Worm (Caenorhabditis elegans) whole organism, L3 larva: Measurements from ENCODE around the gene nhr-72.

ENCODE experiments used
- aly-2 ChIP-seq: fragments of 150-350 bp; optimal IDR thresholded peaks from 2 replicates; lab custom pipeline; 2014; ENCODE audit warnings: missing biosample characterization, missing genetic modification characterization
- ama-1 ChIP-seq: fragments of 150-350 bp; optimal IDR thresholded peaks from 2 replicates; lab custom pipeline; 2018
- ceh-16 ChIP-seq: sonication (generic microtip); optimal IDR thresholded peaks from 2 replicates; lab custom pipeline; 2017; ENCODE audit warnings: missing biosample characterization, missing genetic modification characterization
- ceh-28 ChIP-seq: fragments of 150-350 bp; optimal IDR thresholded peaks from 2 replicates; lab custom pipeline; 2014; ENCODE audit warnings: missing biosample characterization, missing genetic modification reagents, missing genetic modification characterization
- ceh-9 ChIP-seq: sonication (generic microtip); optimal IDR thresholded peaks from 2 replicates; lab custom pipeline; 2018; ENCODE audit warnings: missing biosample characterization, missing genetic modification characterization
- daf-12 ChIP-seq: fragments of 150-350 bp; optimal IDR thresholded peaks from 2 replicates; lab custom pipeline; 2014; ENCODE audit warnings: missing biosample characterization, missing genetic modification reagents, missing genetic modification characterization
- egl-27 ChIP-seq: sonication (generic microtip); optimal IDR thresholded peaks from 4 replicates; lab custom pipeline; 2017; ENCODE audit warnings: missing biosample characterization, missing genetic modification reagents, missing genetic modification characterization
- egl-5 ChIP-seq: fragments of 150-350 bp; optimal IDR thresholded peaks from 2 replicates; lab custom pipeline; 2017; ENCODE audit warnings: missing biosample characterization, missing genetic modification reagents, missing genetic modification characterization, inconsistent platforms
- elt-1 ChIP-seq: fragments of 150-350 bp; optimal IDR thresholded peaks from 2 replicates; lab custom pipeline; 2014; ENCODE audit warnings: missing biosample characterization, missing genetic modification characterization
- elt-3 ChIP-seq, 3 experiments: fragments of 150-350 bp in 1 of 3; sonication (generic microtip) in 2 of 3; optimal IDR thresholded peaks; 2 replicates in 2 of 3; 4 replicates in 1 of 3; lab custom pipeline; 2014 to 2017; ENCODE audit warnings: missing biosample characterization in 3 of 3, missing genetic modification characterization in 3 of 3
- fkh-2 ChIP-seq: fragments of 150-350 bp; optimal IDR thresholded peaks from 2 replicates; lab custom pipeline; 2014; ENCODE audit warnings: missing biosample characterization, missing genetic modification reagents, missing genetic modification characterization
- fos-1 ChIP-seq: fragments of 150-350 bp; optimal IDR thresholded peaks from 2 replicates; lab custom pipeline; 2014; ENCODE audit warnings: missing biosample characterization, missing genetic modification characterization
- hmg-11 ChIP-seq: sonication (generic microtip); optimal IDR thresholded peaks from 2 replicates; lab custom pipeline; 2016; ENCODE audit warnings: missing genetic modification characterization, missing compliant biosample characterization
- lin-39 ChIP-seq: fragments of 150-350 bp; optimal IDR thresholded peaks from 2 replicates; lab custom pipeline; 2018; ENCODE audit warnings: missing biosample characterization, missing genetic modification reagents, missing genetic modification characterization
- lsy-12 ChIP-seq: sonication (generic microtip); optimal IDR thresholded peaks from 2 replicates; lab custom pipeline; 2016; ENCODE audit warnings: mild to moderate bottlenecking, missing genetic modification characterization, missing compliant biosample characterization
- mml-1 ChIP-seq: fragments of 150-350 bp; sonication (generic microtip); optimal IDR thresholded peaks from 3 replicates; lab custom pipeline; 2014; ENCODE audit warnings: missing biosample characterization, missing genetic modification characterization
- nfya-1 ChIP-seq: sonication (generic microtip); optimal IDR thresholded peaks from 2 replicates; lab custom pipeline; 2017; ENCODE audit warnings: missing genetic modification characterization, mild to moderate bottlenecking, missing compliant biosample characterization, antibody characterized with exemption, moderate library complexity; ENCODE audit not compliant: insufficient read depth
- nhr-11 ChIP-seq: fragments of 150-350 bp; optimal IDR thresholded peaks from 2 replicates; lab custom pipeline; 2014; ENCODE audit warnings: missing biosample characterization, missing genetic modification characterization
- nhr-23 ChIP-seq: fragments of 150-350 bp; optimal IDR thresholded peaks from 2 replicates; lab custom pipeline; 2014; ENCODE audit warnings: missing biosample characterization, missing genetic modification reagents, missing genetic modification characterization
- nhr-25 ChIP-seq: sonication (generic microtip); optimal IDR thresholded peaks from 2 replicates; lab custom pipeline; 2017; ENCODE audit warnings: missing biosample characterization, missing genetic modification characterization
- nhr-28 ChIP-seq: fragments of 150-350 bp; optimal IDR thresholded peaks from 2 replicates; lab custom pipeline; 2014; ENCODE audit warnings: missing biosample characterization, missing genetic modification characterization
- nhr-43 ChIP-seq: sonication (generic microtip); optimal IDR thresholded peaks from 2 replicates; lab custom pipeline; 2016; ENCODE audit warnings: mild to moderate bottlenecking, missing genetic modification characterization, missing compliant biosample characterization; ENCODE audit not compliant: poor library complexity, severe bottlenecking
- nhr-67 ChIP-seq: fragments of 150-350 bp; optimal IDR thresholded peaks from 2 replicates; lab custom pipeline; 2014; ENCODE audit warnings: missing biosample characterization, missing genetic modification characterization
- nhr-76 ChIP-seq: fragments of 150-350 bp; sonication (generic microtip); optimal IDR thresholded peaks from 5 replicates; lab custom pipeline; 2014; ENCODE audit warnings: missing biosample characterization, missing genetic modification characterization
- nhr-77 ChIP-seq: fragments of 150-350 bp; optimal IDR thresholded peaks from 2 replicates; lab custom pipeline; 2014; ENCODE audit warnings: missing biosample characterization, missing genetic modification characterization
- pha-4 ChIP-seq: fragments of 150-350 bp; optimal IDR thresholded peaks from 2 replicates; lab custom pipeline; 2014; ENCODE audit warnings: missing biosample characterization, missing genetic modification reagents, missing genetic modification characterization
- pqm-1 ChIP-seq: fragments of 150-350 bp; optimal IDR thresholded peaks from 2 replicates; lab custom pipeline; 2017; ENCODE audit warnings: missing biosample characterization, missing genetic modification characterization, inconsistent platforms
- sea-2 ChIP-seq: fragments of 150-350 bp; sonication (generic microtip); optimal IDR thresholded peaks from 4 replicates; lab custom pipeline; 2014; ENCODE audit warnings: missing biosample characterization, missing genetic modification reagents, missing genetic modification characterization
- skn-1 ChIP-seq: fragments of 150-350 bp; optimal IDR thresholded peaks from 2 replicates; lab custom pipeline; 2014; ENCODE audit warnings: missing biosample characterization, missing genetic modification characterization
- snpc-4 ChIP-seq: fragments of 150-350 bp; optimal IDR thresholded peaks from 2 replicates; lab custom pipeline; 2014; ENCODE audit warnings: missing biosample characterization, missing genetic modification characterization
- tbx-2 ChIP-seq: sonication (generic microtip); optimal IDR thresholded peaks from 2 replicates; lab custom pipeline; 2016; ENCODE audit warnings: mild to moderate bottlenecking, missing genetic modification characterization, missing compliant biosample characterization
- unc-39 ChIP-seq: sonication (generic microtip); optimal IDR thresholded peaks from 4 replicates; lab custom pipeline; 2017; ENCODE audit warnings: missing biosample characterization, missing genetic modification characterization
- unc-62 ChIP-seq: fragments of 150-350 bp; sonication (generic microtip); optimal IDR thresholded peaks from 4 replicates; lab custom pipeline; 2014; ENCODE audit warnings: missing biosample characterization, missing genetic modification reagents, missing genetic modification characterization
- ztf-11 ChIP-seq: fragments of 150-350 bp; optimal IDR thresholded peaks from 2 replicates; lab custom pipeline; 2014; ENCODE audit warnings: missing biosample characterization, missing genetic modification characterization
- ztf-4 ChIP-seq: fragments of 150-350 bp; optimal IDR thresholded peaks from 2 replicates; lab custom pipeline; 2014; ENCODE audit warnings: missing biosample characterization, missing genetic modification characterization

Gene nhr-72

ce11 chrII:3894755-3895154 is 44.2 kb upstream of the nhr-72 start, which contains the start of gene F53C3.7:
Gene F53C3.7 (plus strand): TSS chrII:3895055.
- TF ChIP-seq nhr-11 (tag; lab: Kevin White, UChicago) (no peak), ceh-16 (tag; lab: Kevin White, UChicago) (no peak), sea-2 (no peak), ceh-9 (tag; lab: Kevin White, UChicago) (no peak), elt-1 (tag; lab: Kevin White, UChicago) (no peak), fkh-2 (tag; lab: Kevin White, UChicago) (no peak), pha-4 (tag; lab: Kevin White, UChicago) (no peak), ceh-28 (no peak), nhr-67 (no peak), ztf-4 (tag; lab: Kevin White, UChicago) (no peak), mml-1 (tag; lab: Kevin White, UChicago) (no peak), nhr-76 (tag; lab: Kevin White, UChicago) (no peak)
- TF ChIP-seq, all 47 proteins: peak for 0

- no peak for TF ChIP-seq pha-4 (tag; lab: Kevin White, UChicago)
Observed at ce11 chrII:3893911-3894310, 43.4 kb upstream of the nhr-72 start.

ce11 chrII:3891124-3891523 is 40.6 kb upstream of the nhr-72 start, which contains the start of gene F53C3.8:
Gene F53C3.8 (plus strand): TSS chrII:3891424.
- TF ChIP-seq nhr-23: no peak
- TF ChIP-seq egl-5: no peak
- no peak for TF ChIP-seq ceh-16 (tag; lab: Kevin White, UChicago)
- no peak for TF ChIP-seq snpc-4
- no peak for TF ChIP-seq ceh-9 (tag; lab: Kevin White, UChicago)
- TF ChIP-seq lsy-12 (tag; lab: Kevin White, UChicago): no peak
- no peak for TF ChIP-seq nhr-77 (tag; lab: Kevin White, UChicago)
- TF ChIP-seq nhr-25 (tag; lab: Kevin White, UChicago): no peak
- no peak for TF ChIP-seq tbx-2 (tag; lab: Kevin White, UChicago)
- no peak for TF ChIP-seq sea-2

ce11 chrII:3879945-3880344 is 29.4 kb upstream of the nhr-72 start, which contains the start of gene nhr-166:
Gene nhr-166 (plus strand): TSS chrII:3880245.
- TF ChIP-seq nhr-28 (no peak), nhr-67 (no peak), nhr-76 (tag; lab: Kevin White, UChicago) (no peak), ceh-9 (tag; lab: Kevin White, UChicago) (no peak), snpc-4 (no peak), mml-1 (tag; lab: Kevin White, UChicago) (no peak)

ce11 chrII:3878330-3878729 is 27.8 kb upstream of the nhr-72 start, which contains the start of gene srh-250:
Gene srh-250 (plus strand): TSS chrII:3878630.
- TF ChIP-seq lin-39 (tag; lab: Kevin White, UChicago) (no peak), snpc-4 (no peak), ceh-16 (tag; lab: Kevin White, UChicago) (no peak), unc-39 (tag; lab: Kevin White, UChicago) (no peak), aly-2 (tag; lab: Kevin White, UChicago) (no peak), ztf-11 (tag; lab: Kevin White, UChicago) (no peak), nfya-1 (no peak), pha-4 (tag; lab: Kevin White, UChicago) (no peak), ama-1 (lab: Kevin White, UChicago) (no peak)

- TF ChIP-seq nhr-43 (tag; lab: Kevin White, UChicago): no peak
- no peak for TF ChIP-seq nhr-28
- no peak for TF ChIP-seq snpc-4
- no peak for TF ChIP-seq nfya-1
- no peak for TF ChIP-seq hmg-11
- TF ChIP-seq fkh-2 (tag; lab: Kevin White, UChicago): no peak
- no peak for TF ChIP-seq egl-27 (tag; lab: Kevin White, UChicago)
- TF ChIP-seq fos-1 (tag; lab: Kevin White, UChicago): no peak
- TF ChIP-seq lin-39 (tag; lab: Kevin White, UChicago): no peak
- TF ChIP-seq pha-4 (tag; lab: Kevin White, UChicago): no peak
- no peak for TF ChIP-seq daf-12 (tag; lab: Kevin White, UChicago)
- no peak for TF ChIP-seq unc-62 (GFP tag; lab: Kevin White, UChicago)
- no peak for TF ChIP-seq skn-1 (tag; lab: Kevin White, UChicago)
- TF ChIP-seq nhr-76 (tag; lab: Kevin White, UChicago): no peak
- TF ChIP-seq nhr-67: no peak
- no peak for TF ChIP-seq lsy-12 (tag; lab: Kevin White, UChicago)
- TF ChIP-seq unc-39 (tag; lab: Kevin White, UChicago): no peak
- no peak for TF ChIP-seq pqm-1 (tag; lab: Kevin White, UChicago)
- TF ChIP-seq elt-3 (tag; optimal IDR thresholded peaks at IDR 0.05; lab: Kevin White, UChicago): no peak
Observed at ce11 chrII:3877874-3878273, 27.3 kb upstream of the nhr-72 start, which contains the start of gene sdz-7. Gene sdz-7 (minus strand): TSS chrII:3877974.
